Worm (Caenorhabditis elegans): ENCODE measurements around the gene moa-1.

DNA sequence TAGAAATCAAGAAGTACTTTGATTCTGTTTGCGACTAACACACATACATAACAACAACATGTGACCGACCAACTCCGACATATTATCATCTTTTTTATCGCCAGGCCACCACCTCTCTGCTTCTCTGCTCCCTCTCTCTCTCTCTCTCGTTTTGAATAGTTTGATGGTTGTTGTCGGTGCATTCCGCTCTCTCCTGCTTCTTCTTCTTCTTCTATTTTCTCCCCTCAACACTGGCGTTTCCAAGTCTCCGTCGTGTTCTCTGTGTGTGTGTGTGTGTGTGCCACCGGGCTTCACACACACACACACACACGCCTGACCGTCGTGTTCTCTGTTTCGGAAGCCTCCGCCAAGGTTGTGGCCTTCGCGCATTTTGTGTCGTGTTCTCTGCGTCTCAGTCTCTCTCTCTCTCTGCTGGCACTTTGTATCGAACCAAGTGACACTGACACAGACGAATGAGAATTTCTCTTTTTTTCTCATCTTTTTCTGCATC is 44.6 kb downstream of the moa-1 start:
- no peak for TF ChIP-seq klf-2 (GFP tag; conservative IDR thresholded peaks at IDR 0.05)
- TF ChIP-seq cog-1 (tag; optimal IDR thresholded peaks at IDR 0.05): peak; percentile 99
- TF ChIP-seq med-1 (GFP tag; optimal IDR thresholded peaks at IDR 0.05; ENCODE audit: insufficient read depth): no peak
- 0 out of 2 replicates have a peak, but pooled peaks have one; percentile 45 for TF ChIP-seq ztf-23 (GFP tag; IDR thresholded peaks at IDR 0.05)
- peak; percentile 75 for TF ChIP-seq flt-1 (GFP tag; IDR thresholded peaks at IDR 0.05)
- TF ChIP-seq ref-1 (GFP tag; conservative IDR thresholded peaks at IDR 0.05): no peak
- no peak for TF ChIP-seq T22C8.4 (GFP tag; IDR thresholded peaks at IDR 0.05)
- TF ChIP-seq ztf-29 (GFP tag; IDR thresholded peaks at IDR 0.05): peak; percentile 87
- TF ChIP-seq tab-1 (GFP tag; IDR thresholded peaks at IDR 0.05): peak; percentile 14; the same call in 1 of the 2 replicates

Measured in whole organism, midembryonic.